Worm (Caenorhabditis elegans): ENCODE measurements around the gene rog-1.
A peak's percentile ranks its signal among the peaks of the same experiment; 100 is the strongest.

Gene rog-1

DNA sequence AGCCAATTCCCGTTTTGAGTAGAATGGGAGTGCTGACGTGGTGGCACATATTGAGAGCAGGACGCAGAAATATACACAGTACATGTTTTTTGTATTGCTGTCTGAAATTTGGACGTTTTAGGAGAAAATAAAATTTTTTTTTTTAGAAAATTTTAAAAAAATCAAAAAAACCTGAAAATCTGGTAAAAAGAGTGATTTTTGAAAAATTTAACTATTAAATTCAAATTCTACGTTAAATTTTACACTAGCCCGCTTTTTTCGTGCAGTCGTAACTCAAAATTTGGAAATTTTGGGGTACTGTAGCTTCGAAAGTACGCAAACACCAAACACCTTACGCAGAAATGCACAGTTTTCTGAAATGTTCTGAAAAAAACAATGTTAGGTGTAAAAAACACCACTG is 16.9 kb downstream of the rog-1 start, which contains the start of gene C13A10.2:
Gene C13A10.2 (minus strand): TSS at position 101 of the 400 bp plus-strand sequence.
- peak; percentile 28 for TF ChIP-seq lsl-1 (GFP tag; optimal IDR thresholded peaks at IDR 0.05)
- no peak for TF ChIP-seq ceh-100 (GFP tag; IDR thresholded peaks at IDR 0.05)

DNA sequence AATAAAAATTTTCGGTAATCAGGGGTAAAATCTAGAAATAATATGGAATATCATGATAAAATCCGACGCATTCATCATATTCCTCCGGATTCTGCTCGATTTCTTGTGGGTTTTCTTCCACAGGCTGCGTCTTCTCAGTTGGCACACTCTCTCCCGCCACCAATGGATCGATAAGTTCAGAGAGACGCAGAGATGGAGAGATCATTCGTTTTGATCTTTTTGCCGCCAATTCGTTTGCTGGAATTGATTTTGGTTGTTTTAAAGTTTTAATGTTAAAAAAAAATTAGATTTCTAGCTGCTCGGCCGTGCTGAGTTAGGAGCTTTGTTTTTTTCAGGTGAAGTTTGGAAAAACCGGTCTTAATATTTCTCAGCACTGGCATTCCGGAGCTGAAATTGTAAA is 17.5 kb downstream of the rog-1 start:
- TF ChIP-seq mel-28 (tag; optimal IDR thresholded peaks at IDR 0.05; ENCODE audit: borderline replicate concordance) (no peak), zfh-2 (GFP tag; conservative IDR thresholded peaks at IDR 0.05) (no peak), hsf-1 (GFP tag; IDR thresholded peaks at IDR 0.05) (no peak), lsy-27 (tag; optimal IDR thresholded peaks at IDR 0.05; ENCODE audit: borderline replicate concordance, insufficient read depth) (no peak), attf-6 (GFP tag; IDR thresholded peaks at IDR 0.05) (no peak)

DNA sequence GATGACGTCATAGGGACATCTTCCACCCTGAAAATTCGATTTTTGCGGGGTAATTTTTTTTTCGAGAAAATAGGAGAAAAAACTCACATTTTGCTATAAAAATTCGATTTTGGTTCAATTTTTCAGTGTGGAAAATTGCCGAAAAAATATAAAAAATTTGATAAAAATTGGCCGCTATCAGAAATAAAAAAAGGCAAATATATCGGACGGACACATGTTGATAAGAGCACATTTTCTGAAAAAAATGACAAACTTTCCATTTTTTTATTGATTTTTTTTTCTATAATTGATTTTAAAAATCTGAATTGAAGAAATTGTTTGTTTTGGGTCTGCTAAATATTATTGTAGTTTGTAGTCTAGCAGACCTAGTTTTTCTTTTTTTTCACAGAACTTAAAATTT is 19.3 kb downstream of the rog-1 start, which contains the start of gene C13A10.1:
Gene C13A10.1 (minus strand): TSS at position 170 of the 400 bp plus-strand sequence.
- TF ChIP-seq zim-3 (tag; optimal IDR thresholded peaks at IDR 0.05), result no peak
- no peak for TF ChIP-seq F22D6.2 (tag; optimal IDR thresholded peaks at IDR 0.05)
- TF ChIP-seq mxl-1 (tag; optimal IDR thresholded peaks at IDR 0.05), result no peak
- TF ChIP-seq nhr-120 (GFP tag; IDR thresholded peaks at IDR 0.05), result no peak
- TF ChIP-seq ceh-100 (GFP tag; IDR thresholded peaks at IDR 0.05), result no peak
- no peak for TF ChIP-seq snpc-4 (GFP tag; optimal IDR thresholded peaks at IDR 0.05)
- TF ChIP-seq snpc-4 (tag; optimal IDR thresholded peaks at IDR 0.05), result no peak
- no peak for TF ChIP-seq F33H1.4 (GFP tag; IDR thresholded peaks at IDR 0.05)
- peak; percentile 11 for TF ChIP-seq nhr-80 (tag; optimal IDR thresholded peaks at IDR 0.05)

DNA sequence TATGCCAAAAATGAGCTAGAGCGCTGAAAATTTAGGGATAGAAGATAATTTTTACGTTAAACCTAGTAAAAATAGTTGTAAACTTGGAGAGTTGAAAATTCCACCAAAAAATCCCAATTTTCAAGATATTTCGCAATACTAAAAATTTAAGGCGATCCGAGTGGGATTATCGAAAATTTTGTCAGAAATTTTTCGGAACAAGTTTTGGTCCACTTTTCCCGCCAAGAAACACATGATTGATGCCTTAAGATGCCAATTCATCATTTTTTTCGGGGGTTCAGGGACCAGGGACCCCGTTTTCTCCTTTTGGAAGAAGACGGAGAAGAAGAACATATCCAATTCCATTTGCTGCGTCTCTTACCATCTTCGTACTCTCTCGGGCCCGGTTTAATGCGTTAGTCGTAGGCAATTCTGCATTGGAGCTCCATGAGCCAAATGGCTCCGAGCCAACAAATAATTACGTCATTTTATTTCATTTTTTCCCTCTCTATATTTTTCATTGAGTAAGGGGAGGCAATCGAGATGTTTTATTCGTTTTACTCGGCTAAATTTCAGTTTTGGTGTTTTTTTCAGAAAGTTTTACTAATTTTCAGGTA is 30.2 kb downstream of the rog-1 start:
- TF ChIP-seq rec-8 (tag; optimal IDR thresholded peaks at IDR 0.05) (no peak), cebp-1 (GFP tag; IDR thresholded peaks at IDR 0.05) (peak; percentile 75), cebp-1 (tag; optimal IDR thresholded peaks at IDR 0.05) (peak; percentile 95)

DNA sequence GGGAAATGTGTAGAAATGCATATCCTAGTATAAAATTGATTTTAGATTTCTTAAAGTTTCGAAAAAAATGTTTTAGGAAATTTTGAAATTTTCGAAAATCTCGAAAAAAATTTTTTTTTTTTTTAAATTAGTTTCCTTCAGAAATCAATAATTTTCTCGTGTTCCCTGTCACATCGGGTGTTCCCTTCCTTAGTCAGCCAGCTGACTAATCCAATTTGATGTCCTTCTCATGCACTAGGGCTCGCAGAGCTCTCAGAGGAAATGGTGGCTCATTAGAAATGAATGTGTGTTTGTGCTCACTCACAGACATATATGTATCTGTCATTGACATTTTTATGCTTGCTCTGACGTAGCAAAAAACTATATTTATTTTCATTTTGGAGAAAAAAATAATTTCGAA is 31.0 kb downstream of the rog-1 start:
- TF ChIP-seq nhr-80 (tag; optimal IDR thresholded peaks at IDR 0.05) (no peak), F37B4.10 (GFP tag; IDR thresholded peaks at IDR 0.05) (no peak), C17E4.6 (GFP tag; IDR thresholded peaks at IDR 0.05) (no peak), madf-10 (tag; optimal IDR thresholded peaks at IDR 0.05) (no peak), aptf-2 (GFP tag; conservative IDR thresholded peaks at IDR 0.05) (no peak), atf-7 (tag; optimal IDR thresholded peaks at IDR 0.05) (no peak), snpc-3.4 (tag; optimal IDR thresholded peaks at IDR 0.05) (no peak)

DNA sequence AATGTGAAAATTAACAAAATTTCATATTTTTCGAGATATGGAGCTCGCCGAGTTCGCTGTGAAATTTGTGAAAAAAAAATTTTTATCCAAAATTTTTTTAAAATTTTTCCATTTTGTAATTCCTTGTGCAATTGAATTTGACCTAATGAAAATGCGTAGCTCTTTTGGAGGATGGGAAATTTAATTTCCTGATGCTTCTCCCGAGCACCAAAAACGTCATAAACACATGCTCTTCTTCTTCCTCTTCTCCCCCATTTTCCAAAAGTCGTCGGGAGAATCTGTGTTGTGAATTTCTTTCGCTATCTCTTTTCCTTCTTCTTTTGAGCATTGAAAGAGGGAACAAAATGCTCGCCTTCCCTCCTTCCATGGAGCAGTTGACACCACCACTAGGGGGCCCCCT is 33.4 kb downstream of the rog-1 start:
- TF ChIP-seq ceh-91 (GFP tag; IDR thresholded peaks at IDR 0.05) (no peak), mel-28 (tag; optimal IDR thresholded peaks at IDR 0.05; ENCODE audit: borderline replicate concordance) (no peak), F57A8.1 (GFP tag; optimal IDR thresholded peaks at IDR 0.05) (no peak), mcd-1 (GFP tag; IDR thresholded peaks at IDR 0.05) (no peak), let-526 (GFP tag; IDR thresholded peaks at IDR 0.05) (no peak), lir-1 (GFP tag; conservative IDR thresholded peaks at IDR 0.05) (no peak), C17E4.6 (GFP tag; IDR thresholded peaks at IDR 0.05) (no peak), zfh-2 (GFP tag; conservative IDR thresholded peaks at IDR 0.05) (no peak), B0336.3 (GFP tag; IDR thresholded peaks at IDR 0.05) (no peak)
